Fruit fly (Drosophila melanogaster): Measurements from ENCODE around the gene csw.

dm6 chrX:2135868-2136787 lies 42.1 kb downstream of the csw start:
- TF ChIP-seq CG8478 (optimal IDR thresholded peaks at IDR 0.05) (no peak), CTCF (optimal IDR thresholded peaks at IDR 0.05) (no peak)

All from S2 (cell line).